Fruit fly (Drosophila melanogaster): ENCODE measurements around the gene Caf1-180.

Caf1-180 gene

DNA sequence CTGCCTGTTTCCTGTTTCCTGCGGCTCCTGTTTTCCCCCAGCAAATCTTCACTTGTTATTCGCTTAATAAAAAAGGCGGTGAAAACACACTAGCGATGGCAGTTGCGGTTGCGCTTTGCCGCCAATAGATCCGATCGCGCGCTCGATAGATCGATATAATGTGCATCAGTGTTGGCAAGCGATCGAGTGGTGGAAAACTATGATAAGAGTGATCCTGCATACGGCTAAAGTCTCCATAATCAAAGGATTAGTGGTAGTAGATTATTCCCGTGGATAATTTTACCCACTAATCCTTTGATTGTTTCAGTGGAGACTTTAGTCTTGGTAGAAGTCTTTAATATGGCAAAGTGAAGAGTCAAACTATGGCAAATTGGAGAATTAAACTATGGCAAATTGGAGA, at the start of gene Caf1-180:
Gene Caf1-180 (minus strand): TSS at position 99 of the 400 bp plus-strand sequence.
- no peak for TF ChIP-seq CG17801 (GFP tag; optimal IDR thresholded peaks at IDR 0.05; ENCODE audit: partially characterized antibody)

DNA sequence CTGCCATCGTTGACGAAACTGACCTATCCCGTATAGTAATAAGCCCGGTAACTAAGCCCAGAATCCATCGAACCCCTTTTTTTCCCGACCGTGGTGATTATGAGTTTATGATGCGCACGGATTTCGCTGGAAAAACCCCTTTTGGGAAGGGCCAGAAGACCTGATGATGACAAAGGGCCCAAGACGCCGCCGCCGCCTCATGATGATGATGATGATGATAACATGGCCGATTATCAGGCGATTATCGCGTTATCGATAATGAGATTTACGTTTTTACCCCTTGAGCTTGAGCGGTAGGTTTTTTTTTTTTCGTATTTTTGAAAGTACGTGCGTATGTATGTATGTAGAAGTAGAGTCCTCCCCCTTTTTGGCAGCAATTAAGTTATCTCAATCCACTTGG, 49.1 kb upstream of the Caf1-180 start:
- no peak for TF ChIP-seq CG17801 (GFP tag; optimal IDR thresholded peaks at IDR 0.05; ENCODE audit: partially characterized antibody)

- TF ChIP-seq CG17801 (GFP tag; optimal IDR thresholded peaks at IDR 0.05; ENCODE audit: partially characterized antibody): no peak
Observed at dm6 chrX:8653955-8654589, 48.0 kb upstream of the Caf1-180 start.

dm6 chrX:8650631-8651133, 44.6 kb upstream of the Caf1-180 start, which contains the start of gene oc:
Gene oc (minus strand): TSS chrX:8650681.
- no peak for TF ChIP-seq CG17801 (GFP tag; optimal IDR thresholded peaks at IDR 0.05; ENCODE audit: partially characterized antibody)

- no peak for TF ChIP-seq CG17801 (GFP tag; optimal IDR thresholded peaks at IDR 0.05; ENCODE audit: partially characterized antibody)
Observed at dm6 chrX:8640636-8641216, 34.6 kb upstream of the Caf1-180 start.

- no peak for TF ChIP-seq CG17801 (GFP tag; optimal IDR thresholded peaks at IDR 0.05; ENCODE audit: partially characterized antibody)
Observed at dm6 chrX:8637013-8637412, 30.9 kb upstream of the Caf1-180 start.

DNA sequence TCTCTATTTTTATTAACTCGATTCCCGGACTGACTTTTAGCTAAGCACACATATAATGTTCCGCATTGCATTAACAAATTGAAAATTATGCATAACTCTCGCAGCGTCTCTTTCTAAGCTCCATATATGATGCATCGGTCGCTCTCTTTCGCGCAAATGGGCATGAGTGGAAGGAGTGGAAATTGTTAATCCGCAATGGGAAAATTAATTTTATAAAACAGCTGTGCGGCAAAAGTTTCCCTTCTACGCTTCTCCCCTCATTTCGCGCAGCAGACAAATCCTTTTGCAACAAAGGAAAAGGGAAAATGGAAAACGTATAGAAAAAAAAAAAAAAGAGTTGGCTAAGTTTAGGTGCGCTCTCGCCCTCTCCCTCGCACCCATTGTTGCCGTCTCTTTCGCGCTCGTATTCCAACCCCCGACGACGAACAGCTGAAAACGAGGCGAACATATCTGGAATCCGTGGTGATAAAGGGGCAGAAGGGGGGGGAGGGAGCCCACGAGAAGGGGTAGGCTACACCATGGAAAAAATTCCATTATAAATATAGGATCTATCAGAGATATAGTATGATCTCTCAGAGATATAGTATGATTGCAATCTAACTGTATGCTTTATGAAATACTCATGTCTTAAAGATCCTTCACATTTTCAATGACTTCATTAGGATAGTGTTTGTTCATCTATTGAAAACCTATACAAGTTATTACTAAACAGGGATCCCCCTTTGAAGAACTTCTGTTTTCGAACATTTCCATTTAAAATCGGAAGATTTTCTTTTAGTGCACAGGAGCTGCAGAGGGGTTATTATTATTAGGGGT, 30.2 kb upstream of the Caf1-180 start:
- no peak for TF ChIP-seq CG17801 (GFP tag; optimal IDR thresholded peaks at IDR 0.05; ENCODE audit: partially characterized antibody)

- no peak for TF ChIP-seq CG17801 (GFP tag; optimal IDR thresholded peaks at IDR 0.05; ENCODE audit: partially characterized antibody)
Observed at dm6 chrX:8634789-8635188, 28.7 kb upstream of the Caf1-180 start.

DNA sequence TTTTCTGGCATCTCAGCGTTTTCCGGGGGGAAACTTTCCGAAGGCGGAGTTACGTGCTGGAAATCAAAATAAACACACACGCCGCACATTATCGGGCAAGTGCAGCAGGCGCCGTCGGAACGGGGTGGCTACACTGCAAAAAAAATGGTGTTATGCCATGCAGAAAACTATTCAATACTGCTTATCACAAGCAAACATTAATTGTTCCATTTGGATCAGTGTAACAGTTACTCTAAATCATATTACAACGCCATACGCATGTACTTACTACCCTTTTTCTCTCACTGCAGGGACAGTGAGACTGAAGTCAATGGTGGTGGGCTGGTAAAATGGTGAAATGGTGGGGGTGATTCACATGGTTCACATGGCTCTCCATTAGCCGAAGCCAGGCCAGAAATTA, 21.1 kb upstream of the Caf1-180 start:
- TF ChIP-seq CG17801 (GFP tag; optimal IDR thresholded peaks at IDR 0.05; ENCODE audit: partially characterized antibody): no peak

DNA sequence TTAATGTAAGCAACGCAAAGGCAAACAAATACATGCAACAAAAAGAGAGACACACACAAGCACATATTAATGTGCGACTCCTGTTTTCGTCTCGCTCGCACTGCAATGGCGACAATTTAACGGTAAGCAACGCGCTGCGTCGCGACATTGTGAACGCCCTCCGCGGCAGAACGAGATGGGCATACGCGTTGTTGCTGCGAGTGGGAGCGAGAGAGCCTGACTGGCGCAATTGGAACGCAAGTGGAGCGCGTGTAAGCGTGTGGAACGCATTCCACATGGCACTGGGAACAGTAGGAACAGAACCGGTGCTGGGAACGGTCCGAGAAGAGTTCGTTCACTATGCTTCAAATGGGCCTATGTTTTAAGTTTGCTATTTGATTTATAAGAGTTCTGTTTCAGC, 18.8 kb upstream of the Caf1-180 start:
- TF ChIP-seq CG17801 (GFP tag; optimal IDR thresholded peaks at IDR 0.05; ENCODE audit: partially characterized antibody): no peak

DNA sequence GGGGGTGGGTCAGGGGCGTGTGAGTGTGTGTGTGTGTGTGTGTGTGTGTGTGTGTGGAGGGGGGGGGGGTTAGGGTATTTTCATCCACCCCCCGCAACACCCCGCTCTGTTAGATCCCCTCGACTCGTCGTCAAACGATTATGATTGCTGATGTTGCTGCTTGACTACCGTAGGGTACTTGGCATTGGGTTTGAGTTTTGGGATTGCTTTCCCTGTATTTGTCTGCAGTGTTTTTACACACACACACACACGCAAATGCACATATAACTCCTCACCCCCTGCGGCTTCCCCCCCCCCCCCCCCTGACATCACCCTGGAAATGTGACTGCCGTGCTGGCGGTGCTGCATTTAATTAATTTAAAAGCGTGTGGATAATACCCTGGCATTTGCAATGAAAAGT, 16.3 kb upstream of the Caf1-180 start:
- TF ChIP-seq CG17801 (GFP tag; optimal IDR thresholded peaks at IDR 0.05; ENCODE audit: partially characterized antibody): no peak

- TF ChIP-seq CG17801 (GFP tag; optimal IDR thresholded peaks at IDR 0.05; ENCODE audit: partially characterized antibody): no peak
Observed at dm6 chrX:8616787-8617432, 10.8 kb upstream of the Caf1-180 start.

DNA sequence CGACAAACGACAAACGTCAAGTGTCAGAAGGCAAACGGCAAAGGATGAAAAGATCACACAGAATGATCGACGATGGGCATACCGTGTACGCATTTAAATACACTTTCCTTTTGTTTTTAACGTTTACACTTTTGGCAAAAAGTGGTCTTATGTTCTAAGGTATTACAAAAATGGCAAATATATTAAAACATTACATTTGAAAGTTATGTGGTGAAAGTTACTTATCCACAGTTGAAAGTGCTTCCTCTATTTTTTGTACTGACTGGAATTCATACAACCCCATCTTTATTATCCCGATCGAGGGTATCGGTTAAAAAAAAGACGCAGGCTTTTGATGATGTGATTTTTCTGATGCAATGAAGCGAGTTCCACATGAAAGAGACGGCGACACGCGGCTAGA, 10.2 kb upstream of the Caf1-180 start:
- no peak for TF ChIP-seq CG17801 (GFP tag; optimal IDR thresholded peaks at IDR 0.05; ENCODE audit: partially characterized antibody)

dm6 chrX:8607902-8608301, 1.8 kb upstream of the Caf1-180 start:
- TF ChIP-seq CG17801 (GFP tag; optimal IDR thresholded peaks at IDR 0.05; ENCODE audit: partially characterized antibody): no peak

DNA sequence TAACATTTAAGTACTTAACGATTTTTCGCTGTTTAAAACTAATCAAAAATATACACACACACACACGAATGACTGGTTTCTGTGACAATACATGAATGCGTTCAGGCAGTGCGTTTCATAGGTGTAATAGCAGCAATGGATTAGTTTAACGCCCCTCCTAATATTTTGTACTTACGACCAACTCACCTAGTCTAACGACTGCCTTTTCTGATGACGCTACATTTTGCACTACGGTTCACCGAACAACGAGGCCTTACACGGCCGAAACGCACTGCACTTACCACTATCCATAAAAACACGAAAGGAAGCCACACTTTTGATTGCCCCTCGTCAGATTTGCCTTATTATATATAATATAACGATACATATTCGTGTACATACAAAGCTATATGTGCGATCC, 4.9 kb downstream of the Caf1-180 start:
- TF ChIP-seq CG17801 (GFP tag; optimal IDR thresholded peaks at IDR 0.05; ENCODE audit: partially characterized antibody): no peak
